Worm (Caenorhabditis elegans): ENCODE data around the gene clec-226.

DNA sequence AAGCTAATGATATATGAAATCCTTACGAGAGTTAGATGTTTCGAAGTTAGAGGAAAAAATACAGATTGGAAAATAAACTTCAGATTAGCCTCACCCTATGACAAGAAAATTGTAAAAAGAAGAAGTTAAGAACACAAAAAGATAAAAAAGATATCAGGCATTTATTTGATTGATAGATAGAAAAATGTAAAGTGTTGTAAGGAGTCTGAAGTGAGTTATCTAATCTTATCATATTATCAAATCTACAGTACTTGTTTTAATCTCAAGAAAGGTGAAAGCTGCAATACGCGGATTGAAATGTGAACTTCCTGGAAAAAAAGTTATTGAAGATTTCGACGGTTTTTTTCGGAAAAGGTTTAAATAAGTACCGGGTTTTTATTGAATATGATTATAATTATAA lies 11.3 kb upstream of the clec-226 start:
- TF ChIP-seq fos-1 (tag; optimal IDR thresholded peaks at IDR 0.05) (no peak), ZK546.5 (tag; optimal IDR thresholded peaks at IDR 0.05) (no peak), elt-3 (tag; optimal IDR thresholded peaks at IDR 0.05) (no peak), lsy-2 (tag; optimal IDR thresholded peaks at IDR 0.05) (no peak), blmp-1 (tag; optimal IDR thresholded peaks at IDR 0.05; ENCODE audit: insufficient read depth) (no peak), nhr-12 (tag; optimal IDR thresholded peaks at IDR 0.05) (no peak), unc-39 (tag; optimal IDR thresholded peaks at IDR 0.05) (no peak), crh-2 (tag; optimal IDR thresholded peaks at IDR 0.05) (no peak)
